Fruit fly (Drosophila melanogaster) whole organism, prepupa: ENCODE results near the gene CG31100.

Experiments
- Blimp-1 ChIP-seq: fragments of 200-800 bp; sonication (Bioruptor generic); optimal IDR thresholded peaks from 3 replicates; lab custom pipeline; 2017; ENCODE audit warnings: missing biosample characterization, missing genetic modification characterization, mild to moderate bottlenecking, moderate library complexity, missing genetic modification reagents
- CG10631 ChIP-seq: fragments of 200-800 bp; sonication (Bioruptor generic); optimal IDR thresholded peaks from 2 replicates; lab custom pipeline; 2016; ENCODE audit warnings: missing biosample characterization, missing genetic modification characterization
- CG10669 ChIP-seq: fragments of 200-800 bp; sonication (Bioruptor generic); optimal IDR thresholded peaks from 3 replicates; lab custom pipeline; 2018; ENCODE audit warnings: missing biosample characterization, mild to moderate bottlenecking, missing genetic modification characterization, moderate library complexity
- CG11294 ChIP-seq: fragments of 200-800 bp; sonication (Bioruptor generic); IDR thresholded peaks from 2 replicates; pipeline ENCODE4 v1.3.6; 2022; ENCODE audit warnings: missing biosample characterization, missing genetic modification characterization
- CG11902 ChIP-seq: fragments of 200-800 bp; sonication (Bioruptor generic); optimal IDR thresholded peaks from 3 replicates; lab custom pipeline; 2016; ENCODE audit warnings: missing biosample characterization, missing genetic modification characterization
- CG15336 ChIP-seq: fragments of 200-800 bp; sonication (Bioruptor generic); IDR thresholded peaks from 2 replicates; pipeline ENCODE4 v1.3.6; 2022; ENCODE audit warnings: missing biosample characterization, missing genetic modification characterization
- CG1621 ChIP-seq: fragments of 200-800 bp; sonication (Bioruptor generic); optimal IDR thresholded peaks from 3 replicates; lab custom pipeline; 2018; ENCODE audit warnings: missing biosample characterization, mild to moderate bottlenecking, missing genetic modification characterization
- CG16779 ChIP-seq: fragments of 200-800 bp; sonication (Bioruptor generic); optimal IDR thresholded peaks from 3 replicates; lab custom pipeline; 2017; ENCODE audit warnings: missing biosample characterization, mild to moderate bottlenecking, missing genetic modification characterization
- CG3032 ChIP-seq: fragments of 200-800 bp; optimal IDR thresholded peaks from 2 replicates; lab custom pipeline; 2019; ENCODE audit warnings: missing biosample characterization, mild to moderate bottlenecking, missing genetic modification characterization, moderate library complexity
- CG31627 ChIP-seq: fragments of 200-800 bp; sonication (Bioruptor generic); optimal IDR thresholded peaks from 3 replicates; lab custom pipeline; 2016; ENCODE audit warnings: missing biosample characterization, missing genetic modification characterization
- CG32006 ChIP-seq: fragments of 200-800 bp; sonication (Bioruptor generic); optimal IDR thresholded peaks from 3 replicates; lab custom pipeline; 2017; ENCODE audit warnings: missing biosample characterization, mild to moderate bottlenecking, missing genetic modification characterization
- CG3919 ChIP-seq: fragments of 200-800 bp; sonication (Bioruptor generic); optimal IDR thresholded peaks from 3 replicates; lab custom pipeline; 2016; ENCODE audit warnings: missing biosample characterization, missing genetic modification characterization
- CG4318 ChIP-seq: fragments of 200-800 bp; sonication (Bioruptor generic); optimal IDR thresholded peaks from 3 replicates; lab custom pipeline; 2017; ENCODE audit warnings: missing biosample characterization, mild to moderate bottlenecking, missing genetic modification characterization
- CG6163 ChIP-seq: fragments of 200-800 bp; sonication (Bioruptor generic); IDR thresholded peaks from 3 replicates; pipeline ENCODE4 v1.3.6; 2022; ENCODE audit warnings: missing biosample characterization, missing genetic modification characterization
- CG6276 ChIP-seq: fragments of 200-800 bp; sonication (Bioruptor generic); optimal IDR thresholded peaks from 2 replicates; lab custom pipeline; 2017; ENCODE audit warnings: missing biosample characterization, mild to moderate bottlenecking, missing genetic modification characterization
- CG6792 ChIP-seq: fragments of 200-800 bp; sonication (Bioruptor generic); optimal IDR thresholded peaks from 3 replicates; lab custom pipeline; 2016; ENCODE audit warnings: missing biosample characterization, missing genetic modification characterization
- CG6854 ChIP-seq: fragments of 200-800 bp; sonication (Bioruptor generic); optimal IDR thresholded peaks from 2 replicates; lab custom pipeline; 2017; ENCODE audit warnings: missing biosample characterization, mild to moderate bottlenecking, missing genetic modification characterization
- CG7368 ChIP-seq: fragments of 200-800 bp; sonication (Bioruptor generic); optimal IDR thresholded peaks from 3 replicates; lab custom pipeline; 2016; ENCODE audit warnings: missing biosample characterization, missing genetic modification characterization
- CG8119 ChIP-seq: fragments of 200-800 bp; sonication (Bioruptor generic); IDR thresholded peaks from 3 replicates; pipeline ENCODE4 v1.3.6; 2022; ENCODE audit warnings: missing biosample characterization, missing genetic modification characterization
- CG8319 ChIP-seq: fragments of 200-800 bp; sonication (Bioruptor generic); optimal IDR thresholded peaks from 3 replicates; lab custom pipeline; 2016; ENCODE audit warnings: missing biosample characterization, missing genetic modification characterization
- CG8632 ChIP-seq: fragments of 200-800 bp; sonication (Bioruptor generic); optimal IDR thresholded peaks from 3 replicates; lab custom pipeline; 2016; ENCODE audit warnings: missing biosample characterization, missing genetic modification characterization
- CG9139 ChIP-seq: fragments of 200-800 bp; sonication (Bioruptor generic); optimal IDR thresholded peaks from 3 replicates; lab custom pipeline; 2017; ENCODE audit warnings: missing biosample characterization, mild to moderate bottlenecking, missing genetic modification characterization
- Eip78C ChIP-seq: fragments of 200-800 bp; sonication (Bioruptor generic); peaks from one replicate; lab custom pipeline; 2016; ENCODE audit warnings: missing biosample characterization, missing genetic modification characterization
- Eip93F ChIP-seq: fragments of 200-800 bp; sonication (Bioruptor generic); optimal IDR thresholded peaks from 2 replicates; lab custom pipeline; 2016; ENCODE audit warnings: missing biosample characterization, mild to moderate bottlenecking, missing genetic modification characterization
- Ets21C ChIP-seq: fragments of 200-800 bp; sonication (Bioruptor generic); optimal IDR thresholded peaks from 3 replicates; lab custom pipeline; 2016; ENCODE audit warnings: missing biosample characterization, missing genetic modification characterization
- Gug ChIP-seq: fragments of 200-800 bp; sonication (Bioruptor generic); IDR thresholded peaks from 2 replicates; pipeline ENCODE4 v1.3.6; 2022; ENCODE audit warnings: missing biosample characterization, missing genetic modification characterization
- Hr38 ChIP-seq: sonication (Bioruptor generic); optimal IDR thresholded peaks from 2 replicates; lab custom pipeline; 2016; ENCODE audit warnings: missing biosample characterization, missing genetic modification characterization
- Hr39 ChIP-seq: fragments of 200-800 bp; sonication (Bioruptor generic); optimal IDR thresholded peaks from 2 replicates; lab custom pipeline; 2016; ENCODE audit warnings: missing biosample characterization, missing genetic modification characterization
- Hr4 ChIP-seq: fragments of 200-800 bp; sonication (Bioruptor generic); optimal IDR thresholded peaks from 3 replicates; lab custom pipeline; 2016; ENCODE audit warnings: missing biosample characterization, missing genetic modification characterization
- Lpt ChIP-seq: fragments of 200-800 bp; sonication (Bioruptor generic); optimal IDR thresholded peaks from 3 replicates; lab custom pipeline; 2016; ENCODE audit warnings: missing biosample characterization, missing genetic modification characterization
- Met ChIP-seq: fragments of 200-800 bp; sonication (Bioruptor generic); optimal IDR thresholded peaks from 3 replicates; lab custom pipeline; 2016; ENCODE audit warnings: missing biosample characterization, missing genetic modification characterization
- OdsH ChIP-seq: fragments of 200-800 bp; sonication (Bioruptor generic); optimal IDR thresholded peaks from 3 replicates; lab custom pipeline; 2016; ENCODE audit warnings: missing biosample characterization, missing genetic modification characterization
- Smox ChIP-seq: fragments of 200-800 bp; sonication (Bioruptor generic); optimal IDR thresholded peaks from 3 replicates; lab custom pipeline; 2016; ENCODE audit warnings: missing biosample characterization, missing genetic modification characterization
- Sox102F ChIP-seq: fragments of 200-800 bp; sonication (Bioruptor generic); optimal IDR thresholded peaks from 2 replicates; lab custom pipeline; 2016; ENCODE audit warnings: missing biosample characterization, mild to moderate bottlenecking, missing genetic modification characterization
- Sox14 ChIP-seq: fragments of 200-800 bp; sonication (Bioruptor generic); optimal IDR thresholded peaks from 3 replicates; lab custom pipeline; 2016; ENCODE audit warnings: missing biosample characterization, missing genetic modification characterization
- Sox15 ChIP-seq: fragments of 200-800 bp; sonication (Bioruptor generic); optimal IDR thresholded peaks from 3 replicates; lab custom pipeline; 2016; ENCODE audit warnings: missing biosample characterization, missing genetic modification characterization
- achi ChIP-seq: fragments of 200-800 bp; sonication (Bioruptor generic); optimal IDR thresholded peaks from 3 replicates; lab custom pipeline; 2016; ENCODE audit warnings: missing biosample characterization, missing genetic modification characterization
- acj6 ChIP-seq: fragments of 200-800 bp; sonication (Bioruptor generic); optimal IDR thresholded peaks from 3 replicates; lab custom pipeline; 2016; ENCODE audit warnings: missing biosample characterization, missing genetic modification characterization
- cyc ChIP-seq: fragments of 200-800 bp; sonication (Bioruptor generic); optimal IDR thresholded peaks from 3 replicates; lab custom pipeline; 2016; ENCODE audit warnings: missing biosample characterization, missing genetic modification characterization
- dac ChIP-seq: fragments of 200-800 bp; sonication (Bioruptor generic); optimal IDR thresholded peaks from 2 replicates; lab custom pipeline; 2017; ENCODE audit warnings: missing biosample characterization, mild to moderate bottlenecking, missing genetic modification characterization
- dsx ChIP-seq: fragments of 200-800 bp; optimal IDR thresholded peaks from 3 replicates; lab custom pipeline; 2019; ENCODE audit warnings: missing biosample characterization, mild to moderate bottlenecking, missing genetic modification characterization, moderate library complexity; ENCODE audit not compliant: poor library complexity, severe bottlenecking
- eg ChIP-seq: fragments of 200-800 bp; sonication (Bioruptor generic); IDR thresholded peaks from 3 replicates; pipeline ENCODE4 v1.3.6; 2022; ENCODE audit warnings: missing biosample characterization, missing genetic modification characterization
- esn ChIP-seq: fragments of 200-800 bp; sonication (Bioruptor generic); optimal IDR thresholded peaks from 2 replicates; lab custom pipeline; 2016; ENCODE audit warnings: missing biosample characterization, mild to moderate bottlenecking, missing genetic modification characterization, moderate library complexity
- fd59A ChIP-seq: fragments of 200-800 bp; sonication (Bioruptor generic); optimal IDR thresholded peaks from 2 replicates; lab custom pipeline; 2017; ENCODE audit warnings: missing biosample characterization, mild to moderate bottlenecking, missing genetic modification characterization, missing genetic modification reagents
- fd85E ChIP-seq: fragments of 200-800 bp; sonication (Bioruptor generic); optimal IDR thresholded peaks from 3 replicates; lab custom pipeline; 2016; ENCODE audit warnings: missing biosample characterization, missing genetic modification characterization
- fkh ChIP-seq: fragments of 200-800 bp; sonication (Bioruptor generic); optimal IDR thresholded peaks from 3 replicates; lab custom pipeline; 2017; ENCODE audit warnings: missing biosample characterization, mild to moderate bottlenecking, missing genetic modification characterization, moderate library complexity
- lz ChIP-seq: fragments of 200-800 bp; sonication (Bioruptor generic); optimal IDR thresholded peaks from 3 replicates; lab custom pipeline; 2016; ENCODE audit warnings: missing biosample characterization, missing genetic modification characterization
- net ChIP-seq: fragments of 200-800 bp; sonication (Bioruptor generic); optimal IDR thresholded peaks from 3 replicates; lab custom pipeline; 2016; ENCODE audit warnings: missing biosample characterization, missing genetic modification characterization
- spab ChIP-seq: fragments of 200-800 bp; sonication (Bioruptor generic); optimal IDR thresholded peaks from 2 replicates; lab custom pipeline; 2017; ENCODE audit warnings: missing biosample characterization, mild to moderate bottlenecking, missing genetic modification characterization, missing genetic modification reagents
- svp ChIP-seq: fragments of 200-800 bp; sonication (Bioruptor generic); peaks from one replicate; lab custom pipeline; 2016; ENCODE audit warnings: missing biosample characterization, missing genetic modification characterization
- topi ChIP-seq: fragments of 200-800 bp; sonication (Bioruptor generic); optimal IDR thresholded peaks from 3 replicates; lab custom pipeline; 2016; ENCODE audit warnings: missing biosample characterization, missing genetic modification characterization
- vri ChIP-seq: fragments of 200-800 bp; sonication (Bioruptor generic); optimal IDR thresholded peaks from 3 replicates; lab custom pipeline; 2016; ENCODE audit warnings: missing biosample characterization, mild to moderate bottlenecking, missing genetic modification characterization

The CG31100 gene

dm6 chr3R:9013765-9014380 is 10.4 kb upstream of the CG31100 start:
- TF ChIP-seq CG3919 (GFP tag; lab: Kevin White, UChicago): no peak
- peak; percentile 22 for TF ChIP-seq CG1621 (tag; lab: Kevin White, UChicago)
- no peak for TF ChIP-seq Eip93F (GFP tag; lab: Kevin White, UChicago)
- TF ChIP-seq spab (GFP tag; lab: Kevin White, UChicago): no peak
- TF ChIP-seq OdsH (GFP tag; lab: Kevin White, UChicago): no peak
- TF ChIP-seq fd59A (GFP tag; lab: Kevin White, UChicago): no peak
- TF ChIP-seq dac (GFP tag; lab: Kevin White, UChicago): peak; percentile 37
- no peak for TF ChIP-seq CG10631 (GFP tag; lab: Kevin White, UChicago)
- 0 out of 2 replicates have a peak, but pooled peaks have one; percentile 16 for TF ChIP-seq Gug
- TF ChIP-seq Smox (GFP tag; lab: Kevin White, UChicago): no peak
- TF ChIP-seq CG8632 (GFP tag; lab: Kevin White, UChicago): no peak
- no peak for TF ChIP-seq Hr39
- TF ChIP-seq CG16779 (tag; lab: Kevin White, UChicago): no peak
- no peak for TF ChIP-seq CG4318 (GFP tag; lab: Kevin White, UChicago)
- TF ChIP-seq Lpt (GFP tag; lab: Kevin White, UChicago): peak; percentile 54
- peak; percentile 21 for TF ChIP-seq Sox15 (GFP tag; lab: Kevin White, UChicago)
- TF ChIP-seq Sox14 (GFP tag; lab: Kevin White, UChicago): peak; percentile 65
- TF ChIP-seq acj6: peak; percentile 64
- TF ChIP-seq esn (GFP tag; lab: Kevin White, UChicago): peak; percentile 74
- TF ChIP-seq svp: peak; percentile 28
- TF ChIP-seq CG8119 (GFP tag; lab: Robert Waterston, UW): no peak; the same call in 2 of the 3 replicates
- TF ChIP-seq Met (GFP tag; lab: Kevin White, UChicago): no peak
- no peak for TF ChIP-seq CG11294 (GFP tag; lab: Robert Waterston, UW)
- TF ChIP-seq CG8319: no peak
- TF ChIP-seq eg (GFP tag; lab: Robert Waterston, UW): peak; percentile 60
- TF ChIP-seq CG6854: no peak
- TF ChIP-seq CG31627: peak; percentile 75
- no peak; the same call in 1 of the 2 replicates for TF ChIP-seq CG15336 (GFP tag; lab: Robert Waterston, UW)
- TF ChIP-seq cyc: peak; percentile 55
- TF ChIP-seq CG7368 (GFP tag; lab: Kevin White, UChicago): no peak
- peak; percentile 47 for TF ChIP-seq CG6792
- TF ChIP-seq Sox102F (GFP tag; lab: Kevin White, UChicago): no peak
- peak; percentile 68 for TF ChIP-seq fkh (GFP tag; lab: Kevin White, UChicago)
- no peak for TF ChIP-seq CG32006 (GFP tag; lab: Kevin White, UChicago)
- no peak for TF ChIP-seq CG9139 (GFP tag; lab: Kevin White, UChicago)
- no peak for TF ChIP-seq achi (GFP tag; lab: Kevin White, UChicago)
- peak; percentile 99 for TF ChIP-seq vri
- no peak for TF ChIP-seq CG10669 (GFP tag; lab: Kevin White, UChicago)
- TF ChIP-seq topi (GFP tag; lab: Kevin White, UChicago): peak; percentile 57
- no peak for TF ChIP-seq Blimp-1 (GFP tag; lab: Kevin White, UChicago)
- TF ChIP-seq lz (GFP tag; lab: Kevin White, UChicago): peak; percentile 68
- no peak for TF ChIP-seq CG6276
- TF ChIP-seq CG6163 (GFP tag; lab: Robert Waterston, UW): peak; percentile 48; the same call in 2 of the 3 replicates
- no peak for TF ChIP-seq Ets21C (GFP tag; lab: Kevin White, UChicago)
- no peak for TF ChIP-seq fd85E (GFP tag; lab: Kevin White, UChicago)
- TF ChIP-seq Hr38: no peak
- TF ChIP-seq Hr4 (GFP tag; lab: Kevin White, UChicago): no peak
- peak; percentile 34 for TF ChIP-seq CG11902
- peak; percentile 54 for TF ChIP-seq CG3032 (tag; lab: Kevin White, UChicago)
- TF ChIP-seq net (GFP tag; lab: Kevin White, UChicago): no peak
- TF ChIP-seq Eip78C (GFP tag; lab: Kevin White, UChicago): peak; percentile 80
- peak; percentile 32 for TF ChIP-seq dsx (GFP tag; lab: Kevin White, UChicago)
